Fruit fly (Drosophila melanogaster): ENCODE results near the gene Jon99Ci.

- TF ChIP-seq psq (GFP tag; optimal IDR thresholded peaks at IDR 0.05) = no peak
- TF ChIP-seq pan (optimal IDR thresholded peaks at IDR 0.05) = no peak
- TF ChIP-seq OdsH (GFP tag; optimal IDR thresholded peaks at IDR 0.05) = no peak
- TF ChIP-seq HLH106 (tag; optimal IDR thresholded peaks at IDR 0.05) = no peak
- no peak for TF ChIP-seq Rel (GFP tag; optimal IDR thresholded peaks at IDR 0.05)
- no peak for TF ChIP-seq Rel (tag; optimal IDR thresholded peaks at IDR 0.05)
- no peak for TF ChIP-seq ey (GFP tag; optimal IDR thresholded peaks at IDR 0.05)
- TF ChIP-seq usp (GFP tag; optimal IDR thresholded peaks at IDR 0.05) = no peak
- no peak for TF ChIP-seq fru (GFP tag; optimal IDR thresholded peaks at IDR 0.05)
- no peak for TF ChIP-seq Myc (optimal IDR thresholded peaks at IDR 0.05)
- TF ChIP-seq brk (GFP tag; optimal IDR thresholded peaks at IDR 0.05) = no peak
- no peak for TF ChIP-seq Hr78 (GFP tag; optimal IDR thresholded peaks at IDR 0.05)
- no peak for TF ChIP-seq jim (GFP tag; optimal IDR thresholded peaks at IDR 0.05)
- TF ChIP-seq rgr (GFP tag; optimal IDR thresholded peaks at IDR 0.05) = no peak
- TF ChIP-seq sv (GFP tag; optimal IDR thresholded peaks at IDR 0.05) = no peak
These were observed at the start of gene Jon99Ci for dm6 chr3R:29926089-29926488.
